Worm (Caenorhabditis elegans) whole organism, L4/young adult: Measurements from ENCODE around the gene B0310.6.

Experiments
- W03F9.2 ChIP-seq: fragments of 150-350 bp; optimal IDR thresholded peaks from 2 replicates; lab custom pipeline; 2014; ENCODE audit warnings: missing biosample characterization, missing genetic modification characterization
- dao-5 ChIP-seq: sonication (generic microtip); optimal IDR thresholded peaks from 2 replicates; lab custom pipeline; 2016; ENCODE audit warnings: missing genotype, missing genetic modification characterization, moderate library complexity, missing compliant biosample characterization
- him-1 ChIP-seq: sonication (generic microtip); optimal IDR thresholded peaks from 2 replicates; lab custom pipeline; 2016; ENCODE audit warnings: missing genotype, missing genetic modification reagents, missing genetic modification characterization, missing compliant biosample characterization

B0310.6 gene

ce11 chrX:535728-536127, 4.9 kb upstream of the B0310.6 start, which contains the start of gene F28C10.3:
Gene F28C10.3, minus strand, starts transcription at chrX:535828.
- TF ChIP-seq W03F9.2 (tag; lab: Kevin White, UChicago) (no peak), him-1 (tag; lab: Kevin White, UChicago) (no peak), dao-5 (tag; lab: Kevin White, UChicago) (no peak)

ce11 chrX:530011-530410, 798 bp downstream of the B0310.6 start, which contains the start of gene ugt-46:
Gene ugt-46, minus strand, starts transcription at chrX:530289.
- TF ChIP-seq dao-5 (tag; lab: Kevin White, UChicago) (no peak), W03F9.2 (tag; lab: Kevin White, UChicago) (no peak), him-1 (tag; lab: Kevin White, UChicago) (no peak)

- TF ChIP-seq dao-5 (tag; lab: Kevin White, UChicago) (no peak), W03F9.2 (tag; lab: Kevin White, UChicago) (no peak), him-1 (tag; lab: Kevin White, UChicago) (no peak)
Measured at ce11 chrX:529386-529785, 1.4 kb downstream of the B0310.6 start.

ce11 chrX:528761-529160, 2.0 kb downstream of the B0310.6 start:
- TF ChIP-seq W03F9.2 (tag; lab: Kevin White, UChicago) (no peak), dao-5 (tag; lab: Kevin White, UChicago) (no peak), him-1 (tag; lab: Kevin White, UChicago) (no peak)

ce11 chrX:527663-528062, 3.1 kb downstream of the B0310.6 start:
- TF ChIP-seq him-1 (tag; lab: Kevin White, UChicago) (no peak), W03F9.2 (tag; lab: Kevin White, UChicago) (no peak), dao-5 (tag; lab: Kevin White, UChicago) (no peak)

ce11 chrX:524498-524897, 6.3 kb downstream of the B0310.6 start:
- no peak for TF ChIP-seq W03F9.2 (tag; lab: Kevin White, UChicago)
- no peak for TF ChIP-seq dao-5 (tag; lab: Kevin White, UChicago)
- no peak for TF ChIP-seq him-1 (tag; lab: Kevin White, UChicago)

ce11 chrX:520881-521280, 9.9 kb downstream of the B0310.6 start, which contains the start of gene B0310.3:
Gene B0310.3, minus strand, starts transcription at chrX:520981.
- TF ChIP-seq dao-5 (tag; lab: Kevin White, UChicago) (no peak), W03F9.2 (tag; lab: Kevin White, UChicago) (no peak), him-1 (tag; lab: Kevin White, UChicago) (no peak)

- no peak for TF ChIP-seq W03F9.2 (tag; lab: Kevin White, UChicago)
- TF ChIP-seq dao-5 (tag; lab: Kevin White, UChicago) = no peak
- TF ChIP-seq him-1 (tag; lab: Kevin White, UChicago) = no peak
Measured at ce11 chrX:514023-514422, 16.8 kb downstream of the B0310.6 start.

- TF ChIP-seq W03F9.2 (tag; lab: Kevin White, UChicago) (no peak), dao-5 (tag; lab: Kevin White, UChicago) (no peak), him-1 (tag; lab: Kevin White, UChicago) (no peak)
Measured at ce11 chrX:506848-507247, 24.0 kb downstream of the B0310.6 start, which contains the start of gene B0310.2. Gene B0310.2, minus strand, starts transcription at chrX:506948.

ce11 chrX:505014-505413, 25.8 kb downstream of the B0310.6 start:
- TF ChIP-seq dao-5 (tag; lab: Kevin White, UChicago) (no peak), him-1 (tag; lab: Kevin White, UChicago) (no peak), W03F9.2 (tag; lab: Kevin White, UChicago) (no peak)

ce11 chrX:504046-504843, 26.6 kb downstream of the B0310.6 start:
- TF ChIP-seq W03F9.2 (tag; lab: Kevin White, UChicago) (no peak), dao-5 (tag; lab: Kevin White, UChicago) (no peak), him-1 (tag; lab: Kevin White, UChicago) (no peak)

ce11 chrX:498640-499039, 32.2 kb downstream of the B0310.6 start:
- no peak for TF ChIP-seq him-1 (tag; lab: Kevin White, UChicago)
- no peak for TF ChIP-seq dao-5 (tag; lab: Kevin White, UChicago)
- TF ChIP-seq W03F9.2 (tag; lab: Kevin White, UChicago) = no peak

- TF ChIP-seq him-1 (tag; lab: Kevin White, UChicago) (no peak), dao-5 (tag; lab: Kevin White, UChicago) (no peak), W03F9.2 (tag; lab: Kevin White, UChicago) (no peak)
Measured at ce11 chrX:496795-497194, 34.0 kb downstream of the B0310.6 start.

- TF ChIP-seq him-1 (tag; lab: Kevin White, UChicago) = no peak
- TF ChIP-seq W03F9.2 (tag; lab: Kevin White, UChicago) = no peak
- TF ChIP-seq dao-5 (tag; lab: Kevin White, UChicago) = no peak
Measured at ce11 chrX:492919-493318, 37.9 kb downstream of the B0310.6 start, which contains the start of gene B0310.1. Gene B0310.1, plus strand, starts transcription at chrX:493228.
